Fruit fly (Drosophila melanogaster): ENCODE measurements around the gene CG31128.
A peak's percentile ranks its signal among the peaks of the same experiment; 100 is the strongest.

CG31128 gene

dm6 chr3R:24474760-24475159 lies 5.6 kb downstream of the CG31128 start (continued):
- TF ChIP-seq CG14441 (GFP tag; IDR thresholded peaks at IDR 0.05) (no peak), tna (GFP tag; IDR thresholded peaks at IDR 0.05; ENCODE audit: partially characterized antibody) (no peak), Fer2 (tag; optimal IDR thresholded peaks at IDR 0.05) (no peak), dm (GFP tag; optimal IDR thresholded peaks at IDR 0.05) (no peak), wdn (GFP tag; IDR thresholded peaks at IDR 0.05) (no peak), CG30403 (GFP tag; optimal IDR thresholded peaks at IDR 0.05) (no peak), CG3407 (GFP tag; optimal IDR thresholded peaks at IDR 0.05) (no peak), aop (GFP tag; IDR thresholded peaks at IDR 0.05) (no peak), ab (GFP tag; optimal IDR thresholded peaks at IDR 0.05) (no peak), Nf-YA (GFP tag; IDR thresholded peaks at IDR 0.05) (no peak), CG32532 (GFP tag; IDR thresholded peaks at IDR 0.05) (peak; percentile 58; the same call in 1 of the 2 replicates), jigr1 (GFP tag; IDR thresholded peaks at IDR 0.05) (no peak), CG6813 (GFP tag; optimal IDR thresholded peaks at IDR 0.05) (peak; percentile 26), CG15269 (tag; optimal IDR thresholded peaks at IDR 0.05) (peak; percentile 39), E2f2 (GFP tag; IDR thresholded peaks at IDR 0.05) (0 out of 2 replicates have a peak, but pooled peaks have one; percentile 13), CG1233 (GFP tag; optimal IDR thresholded peaks at IDR 0.05) (no peak), CG10979 (tag; optimal IDR thresholded peaks at IDR 0.05) (no peak), Dek (tag; optimal IDR thresholded peaks at IDR 0.05) (no peak), CG13624 (GFP tag; optimal IDR thresholded peaks at IDR 0.05) (no peak), sens (GFP tag) (no peak), CG15479 (GFP tag; optimal IDR thresholded peaks at IDR 0.05) (no peak), sens-2 (GFP tag; IDR thresholded peaks at IDR 0.05) (no peak), mld (GFP tag; IDR thresholded peaks at IDR 0.05; ENCODE audit: partially characterized antibody) (no peak), bcd (GFP tag; optimal IDR thresholded peaks at IDR 0.05) (no peak), BEAF-32 (GFP tag; optimal IDR thresholded peaks at IDR 0.05) (no peak), Mes4 (GFP tag; optimal IDR thresholded peaks at IDR 0.05) (no peak), CG18476 (GFP tag; optimal IDR thresholded peaks at IDR 0.05) (no peak), CG10654 (GFP tag; optimal IDR thresholded peaks at IDR 0.05) (no peak), Xbp1 (GFP tag; optimal IDR thresholded peaks at IDR 0.05) (no peak), lbe (GFP tag; optimal IDR thresholded peaks at IDR 0.05) (no peak), Oli (tag; optimal IDR thresholded peaks at IDR 0.05) (no peak), CG13894 (tag; optimal IDR thresholded peaks at IDR 0.05) (peak; percentile 61), Bdp1 (GFP tag; optimal IDR thresholded peaks at IDR 0.05) (no peak), zfh2 (GFP tag; optimal IDR thresholded peaks at IDR 0.05) (no peak), gem (tag; optimal IDR thresholded peaks at IDR 0.05) (peak; percentile 16), stc (GFP tag; IDR thresholded peaks at IDR 0.05) (no peak), slp2 (GFP tag; optimal IDR thresholded peaks at IDR 0.05) (no peak), Abd-B (GFP tag; optimal IDR thresholded peaks at IDR 0.05) (no peak), caup (GFP tag; optimal IDR thresholded peaks at IDR 0.05; ENCODE audit: severe bottlenecking) (peak; percentile 50), ap (GFP tag; IDR thresholded peaks at IDR 0.05) (no peak), bbx (GFP tag; IDR thresholded peaks at IDR 0.05; ENCODE audit: partially characterized antibody) (no peak), Max (GFP tag; optimal IDR thresholded peaks at IDR 0.05) (no peak), CG8089 (GFP tag; optimal IDR thresholded peaks at IDR 0.05) (no peak), Lpt (GFP tag; optimal IDR thresholded peaks at IDR 0.05) (no peak), cwo (GFP tag; optimal IDR thresholded peaks at IDR 0.05) (peak; percentile 25), Hsf (GFP tag; optimal IDR thresholded peaks at IDR 0.05) (no peak), az2 (GFP tag; optimal IDR thresholded peaks at IDR 0.05) (no peak), Dp (GFP tag; optimal IDR thresholded peaks at IDR 0.05) (no peak), pum (GFP tag; optimal IDR thresholded peaks at IDR 0.05) (no peak), ind (GFP tag; optimal IDR thresholded peaks at IDR 0.05) (no peak), NC2β (GFP tag; optimal IDR thresholded peaks at IDR 0.05) (no peak), Dip3 (GFP tag; optimal IDR thresholded peaks at IDR 0.05) (no peak)

Data from whole organism, embryonic.